Worm (Caenorhabditis elegans): ENCODE measurements around the gene hrpa-1.

hrpa-1 gene

ce11 chrIV:3385337-3386215 lies 46.9 kb upstream of the hrpa-1 start, which contains the start of gene mai-2:
Gene mai-2 (plus strand): TSS chrIV:3385910.
- TF ChIP-seq daf-16 (GFP tag; optimal IDR thresholded peaks at IDR 0.05) (no peak), daf-16 (tag; optimal IDR thresholded peaks at IDR 0.05) (peak; percentile 77), php-3 (GFP tag; IDR thresholded peaks at IDR 0.05) (0 out of 2 replicates have a peak, but pooled peaks have one; percentile 38), Y105C5A.15 (GFP tag; IDR thresholded peaks at IDR 0.05) (no peak), lir-3 (tag; optimal IDR thresholded peaks at IDR 0.05) (no peak), nhr-48 (tag; optimal IDR thresholded peaks at IDR 0.05) (no peak), ceh-44 (GFP tag; IDR thresholded peaks at IDR 0.05) (no peak), nhr-10 (tag; optimal IDR thresholded peaks at IDR 0.05) (no peak), dpl-1 (GFP tag; optimal IDR thresholded peaks at IDR 0.05) (peak; percentile 87), ceh-32 (tag; optimal IDR thresholded peaks at IDR 0.05; ENCODE audit: poor library complexity) (no peak), zag-1 (tag; optimal IDR thresholded peaks at IDR 0.05) (no peak), attf-4 (tag; optimal IDR thresholded peaks at IDR 0.05) (no peak), zip-11 (GFP tag; IDR thresholded peaks at IDR 0.05) (no peak), R02D3.7 (tag; optimal IDR thresholded peaks at IDR 0.05) (no peak), mxl-2 (GFP tag; conservative IDR thresholded peaks at IDR 0.05) (no peak), Y75B8A.6 (GFP tag; IDR thresholded peaks at IDR 0.05) (no peak), spr-3 (GFP tag; optimal IDR thresholded peaks at IDR 0.05) (no peak), fos-1 (tag; optimal IDR thresholded peaks at IDR 0.05) (no peak), dve-1 (tag; optimal IDR thresholded peaks at IDR 0.05; ENCODE audit: insufficient read depth) (peak; percentile 58), lin-1 (GFP tag; IDR thresholded peaks at IDR 0.05) (no peak), zfp-3 (GFP tag; conservative IDR thresholded peaks at IDR 0.05) (no peak), mes-2 (tag; optimal IDR thresholded peaks at IDR 0.05; ENCODE audit: poor library complexity, severe bottlenecking) (peak; percentile 73), egl-43 (GFP tag; IDR thresholded peaks at IDR 0.05) (no peak), mxl-3 (GFP tag; optimal IDR thresholded peaks at IDR 0.05) (no peak), D1046.2 (GFP tag; IDR thresholded peaks at IDR 0.05) (no peak), jun-1 (tag; optimal IDR thresholded peaks at IDR 0.05) (no peak), F10B5.3 (tag; optimal IDR thresholded peaks at IDR 0.05) (no peak), lin-13 (GFP tag; optimal IDR thresholded peaks at IDR 0.05) (no peak), unc-39 (tag; optimal IDR thresholded peaks at IDR 0.05) (no peak), arid-1 (GFP tag; conservative IDR thresholded peaks at IDR 0.05) (no peak), ztf-11 (tag; optimal IDR thresholded peaks at IDR 0.05) (no peak), nhr-6 (tag; optimal IDR thresholded peaks at IDR 0.05) (peak; percentile 42), unc-130 (GFP tag; optimal IDR thresholded peaks at IDR 0.05) (no peak), ctbp-1 (GFP tag; IDR thresholded peaks at IDR 0.05) (no peak), nhr-28 (tag; optimal IDR thresholded peaks at IDR 0.05) (peak; percentile 29), ceh-20 (GFP tag; IDR thresholded peaks at IDR 0.05) (0 out of 2 replicates have a peak, but pooled peaks have one; percentile 20), snpc-4 (tag; optimal IDR thresholded peaks at IDR 0.05) (no peak), nhr-25 (tag; optimal IDR thresholded peaks at IDR 0.05; ENCODE audit: borderline replicate concordance, insufficient read depth) (peak; percentile 28), duxl-1 (tag; optimal IDR thresholded peaks at IDR 0.05; ENCODE audit: poor library complexity) (peak; percentile 10), nhr-11 (tag; optimal IDR thresholded peaks at IDR 0.05) (no peak), spr-1 (tag; optimal IDR thresholded peaks at IDR 0.05) (no peak), vab-7 (GFP tag; IDR thresholded peaks at IDR 0.05) (no peak), nhr-237 (tag; optimal IDR thresholded peaks at IDR 0.05) (no peak), hmg-1.1 (GFP tag; IDR thresholded peaks at IDR 0.05) (peak; percentile 53), aha-1 (tag) (peak; percentile 93), nhr-76 (tag; optimal IDR thresholded peaks at IDR 0.05) (no peak), dmd-9 (GFP tag; IDR thresholded peaks at IDR 0.05) (no peak), mep-1 (tag; optimal IDR thresholded peaks at IDR 0.05) (peak; percentile 18), F26F4.8 (GFP tag; conservative IDR thresholded peaks at IDR 0.05) (no peak), daf-19 (GFP tag; conservative IDR thresholded peaks at IDR 0.05) (no peak)

Data from whole organism, L4 larva.